Worm (Caenorhabditis elegans): ENCODE results near the gene fip-7.
"Not testable (repeated sequence)": the region's sequence is repeated elsewhere in the genome, so short reads cannot be mapped to it uniquely, and the experiment has no call there.

DNA sequence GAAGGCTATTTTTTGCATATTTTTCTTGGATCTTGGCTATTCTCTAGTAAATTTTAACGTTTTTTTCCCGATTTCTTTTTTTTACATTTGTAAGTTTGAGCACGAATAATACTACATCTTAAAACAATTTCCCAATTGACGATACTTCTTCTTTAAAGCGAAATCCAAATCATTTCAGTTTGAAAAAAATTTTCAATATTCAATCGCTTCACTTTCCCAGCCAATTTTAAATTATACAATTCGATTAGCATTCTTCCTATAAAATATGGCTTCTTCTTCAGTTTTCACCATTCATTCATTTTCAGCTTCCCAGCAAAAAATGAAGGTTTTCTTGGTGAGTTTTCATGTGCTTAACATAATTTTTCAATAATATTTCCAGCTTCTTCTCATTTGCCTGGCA is at the start of gene fip-7:
- TF ChIP-seq mep-1, zag-1 (tag; optimal IDR thresholded peaks at IDR 0.05): not testable (repeated sequence)
